Fruit fly (Drosophila melanogaster): ENCODE measurements around the gene alph.

Gene alph

dm6 chr3R:29625883-29626282 is 34.3 kb downstream of the alph start (continued):
- TF ChIP-seq Atf-2 (GFP tag; optimal IDR thresholded peaks at IDR 0.05) (no peak), sc (optimal IDR thresholded peaks at IDR 0.05) (no peak), sc (GFP tag; optimal IDR thresholded peaks at IDR 0.05) (no peak), nom (GFP tag; optimal IDR thresholded peaks at IDR 0.05) (no peak), Dp (GFP tag; optimal IDR thresholded peaks at IDR 0.05) (no peak), B-H1 (GFP tag; IDR thresholded peaks at IDR 0.05) (no peak), CG14667 (GFP tag; IDR thresholded peaks at IDR 0.05) (peak; percentile 26; the same call in 1 of the 2 replicates), seq (GFP tag; IDR thresholded peaks at IDR 0.05) (no peak), wek (GFP tag; optimal IDR thresholded peaks at IDR 0.05) (no peak), hbn (GFP tag; IDR thresholded peaks at IDR 0.05; ENCODE audit: partially characterized antibody) (no peak), wdn (GFP tag; IDR thresholded peaks at IDR 0.05) (no peak), Doc3 (GFP tag; IDR thresholded peaks at IDR 0.05; ENCODE audit: partially characterized antibody) (no peak), CG7357 (GFP tag; IDR thresholded peaks at IDR 0.05) (no peak), mirr (GFP tag; optimal IDR thresholded peaks at IDR 0.05) (no peak), ham (GFP tag; IDR thresholded peaks at IDR 0.05) (0 out of 2 replicates have a peak, but pooled peaks have one; percentile 32), CG7839 (tag; optimal IDR thresholded peaks at IDR 0.05) (peak; percentile 64), emc (GFP tag; optimal IDR thresholded peaks at IDR 0.05) (no peak), BEAF-32 (GFP tag; optimal IDR thresholded peaks at IDR 0.05) (no peak), ab (GFP tag; optimal IDR thresholded peaks at IDR 0.05) (no peak), CG32767 (GFP tag; IDR thresholded peaks at IDR 0.05) (no peak), HLH3B (GFP tag; IDR thresholded peaks at IDR 0.05) (peak; percentile 67), jigr1 (GFP tag; IDR thresholded peaks at IDR 0.05) (no peak), chif (GFP tag; optimal IDR thresholded peaks at IDR 0.05) (peak in 1 of 2 experiments; percentile 18), tin (GFP tag; optimal IDR thresholded peaks at IDR 0.05) (peak; percentile 12), bcd (GFP tag; optimal IDR thresholded peaks at IDR 0.05) (no peak), CG13287 (GFP tag; IDR thresholded peaks at IDR 0.05; ENCODE audit: partially characterized antibody) (no peak), esg (GFP tag; conservative IDR thresholded peaks at IDR 0.05) (peak; percentile 36; the same call in 1 of the 2 replicates), tll (GFP tag; optimal IDR thresholded peaks at IDR 0.05) (no peak), CG7745 (tag; optimal IDR thresholded peaks at IDR 0.05) (no peak), CG2120 (GFP tag; optimal IDR thresholded peaks at IDR 0.05) (peak; percentile 46), CG14965 (GFP tag; optimal IDR thresholded peaks at IDR 0.05; ENCODE audit: borderline replicate concordance) (no peak), CG12071 (GFP tag; optimal IDR thresholded peaks at IDR 0.05) (peak; percentile 15), CG6813 (GFP tag; optimal IDR thresholded peaks at IDR 0.05) (no peak), CG14441 (GFP tag; IDR thresholded peaks at IDR 0.05) (no peak), CG17359 (tag; optimal IDR thresholded peaks at IDR 0.05) (peak; percentile 35), Camta (GFP tag; optimal IDR thresholded peaks at IDR 0.05) (no peak), Lhr (GFP tag; optimal IDR thresholded peaks at IDR 0.05) (no peak), ac (GFP tag; optimal IDR thresholded peaks at IDR 0.05) (no peak), CG10209 (GFP tag; optimal IDR thresholded peaks at IDR 0.05) (peak; percentile 15), Meics (GFP tag; optimal IDR thresholded peaks at IDR 0.05) (peak; percentile 53), org-1 (GFP tag; optimal IDR thresholded peaks at IDR 0.05) (no peak), lmd (GFP tag; IDR thresholded peaks at IDR 0.05) (peak; percentile 36; the same call in 1 of the 2 replicates), CG9609 (GFP tag; optimal IDR thresholded peaks at IDR 0.05) (no peak), Asciz (GFP tag; optimal IDR thresholded peaks at IDR 0.05) (no peak), Optix (GFP tag; IDR thresholded peaks at IDR 0.05) (no peak), corto (GFP tag; optimal IDR thresholded peaks at IDR 0.05) (no peak), CrebB (tag; optimal IDR thresholded peaks at IDR 0.05) (no peak), CG18262 (tag; optimal IDR thresholded peaks at IDR 0.05) (peak; percentile 32), crol (GFP tag; IDR thresholded peaks at IDR 0.05) (no peak), ci (GFP tag; IDR thresholded peaks at IDR 0.05) (peak; percentile 69; the same call in 2 of the 3 replicates), CG34422 (GFP tag; IDR thresholded peaks at IDR 0.05) (no peak)

All from whole organism, embryonic.